Worm (Caenorhabditis elegans) whole organism, L2 larva: ENCODE results near the gene E01G4.3.

ENCODE experiments used
- aly-2 ChIP-seq: fragments of 150-350 bp; optimal IDR thresholded peaks from 2 replicates; lab custom pipeline; 2014; ENCODE audit warnings: missing biosample characterization, missing genetic modification characterization
- ama-1 ChIP-seq: fragments of 150-350 bp; optimal IDR thresholded peaks from 2 replicates; lab custom pipeline; 2018; ENCODE audit warnings: inconsistent platforms
- ceh-82 ChIP-seq: fragments of 150-350 bp; optimal IDR thresholded peaks from 2 replicates; lab custom pipeline; 2014; ENCODE audit warnings: missing biosample characterization, missing genetic modification characterization
- dmd-4 ChIP-seq: sonication (generic microtip); optimal IDR thresholded peaks from 2 replicates; lab custom pipeline; 2017; ENCODE audit warnings: missing biosample characterization, missing genetic modification characterization
- fos-1 ChIP-seq: fragments of 150-350 bp; optimal IDR thresholded peaks from 2 replicates; lab custom pipeline; 2014; ENCODE audit warnings: missing biosample characterization, missing genetic modification characterization
- lin-11 ChIP-seq: fragments of 150-350 bp; sonication (generic microtip); optimal IDR thresholded peaks from 2 replicates; lab custom pipeline; 2014; ENCODE audit warnings: missing biosample characterization, missing genetic modification characterization, inconsistent platforms, mixed read lengths
- lin-39 ChIP-seq: fragments of 150-350 bp; optimal IDR thresholded peaks from 2 replicates; lab custom pipeline; 2014; ENCODE audit warnings: missing biosample characterization, missing genetic modification reagents, missing genetic modification characterization
- lsy-2 ChIP-seq, 2 experiments: fragments of 150-350 bp in 1 of 2; sonication (generic microtip) in 1 of 2; optimal IDR thresholded peaks; 2 replicates each; lab custom pipeline; 2014 to 2017; ENCODE audit warnings: missing biosample characterization in 2 of 2, missing genetic modification characterization in 2 of 2
- nhr-11 ChIP-seq: fragments of 150-350 bp; optimal IDR thresholded peaks from 2 replicates; lab custom pipeline; 2014; ENCODE audit warnings: missing biosample characterization, missing genetic modification characterization
- nhr-77 ChIP-seq: fragments of 150-350 bp; optimal IDR thresholded peaks from 2 replicates; lab custom pipeline; 2014; ENCODE audit warnings: missing biosample characterization, missing genetic modification characterization
- skn-1 ChIP-seq: sonication (generic microtip); optimal IDR thresholded peaks from 2 replicates; lab custom pipeline; 2017; ENCODE audit warnings: missing biosample characterization, missing genetic modification characterization
- snpc-4 ChIP-seq: fragments of 150-350 bp; optimal IDR thresholded peaks from 2 replicates; lab custom pipeline; 2014; ENCODE audit warnings: missing biosample characterization, missing genetic modification characterization
- unc-39 ChIP-seq: fragments of 150-350 bp; optimal IDR thresholded peaks from 2 replicates; lab custom pipeline; 2014; ENCODE audit warnings: missing biosample characterization, missing genetic modification characterization
- zag-1 ChIP-seq: fragments of 150-350 bp; optimal IDR thresholded peaks from 2 replicates; lab custom pipeline; 2014; ENCODE audit warnings: missing biosample characterization, missing genetic modification characterization

- TF ChIP-seq snpc-4 (no peak), nhr-11 (no peak), aly-2 (tag; lab: Kevin White, UChicago) (no peak), unc-39 (tag; lab: Kevin White, UChicago) (no peak), skn-1 (no peak), ama-1 (lab: Kevin White, UChicago) (no peak), lin-39 (no peak), zag-1 (tag; lab: Kevin White, UChicago) (no peak), fos-1 (tag; lab: Kevin White, UChicago) (no peak), lin-11 (tag; lab: Kevin White, UChicago) (no peak), nhr-77 (tag; lab: Kevin White, UChicago) (no peak), ceh-82 (tag; lab: Kevin White, UChicago) (no peak), lsy-2 (tag; optimal IDR thresholded peaks at IDR 0.05; lab: Kevin White, UChicago) (no peak), dmd-4 (tag; lab: Kevin White, UChicago) (no peak)
Observed at ce11 chrII:13489896-13490295, 20.5 kb upstream of the E01G4.3 start.
